Fruit fly (Drosophila melanogaster): Measurements from ENCODE around the gene alpha-Man-IIa.

alpha-Man-IIa gene

dm6 chr3R:9456373-9456772 lies 44.0 kb downstream of the alpha-Man-IIa start, which contains the start of gene GstZ1 (continued):
- TF ChIP-seq phol (tag; optimal IDR thresholded peaks at IDR 0.05): no peak
- no peak for TF ChIP-seq CG15601 (tag; optimal IDR thresholded peaks at IDR 0.05)
- no peak for TF ChIP-seq stc (GFP tag; IDR thresholded peaks at IDR 0.05)
- TF ChIP-seq CG10654 (GFP tag; optimal IDR thresholded peaks at IDR 0.05): no peak
- TF ChIP-seq caup (GFP tag; optimal IDR thresholded peaks at IDR 0.05; ENCODE audit: severe bottlenecking): no peak
- no peak for TF ChIP-seq scrt (GFP tag; optimal IDR thresholded peaks at IDR 0.05)
- TF ChIP-seq CG15479 (GFP tag; optimal IDR thresholded peaks at IDR 0.05): no peak
- TF ChIP-seq zfh1 (GFP tag; IDR thresholded peaks at IDR 0.05): no peak
- TF ChIP-seq CG16779 (GFP tag; IDR thresholded peaks at IDR 0.05): no peak
- TF ChIP-seq Spps (tag; optimal IDR thresholded peaks at IDR 0.05): no peak
- no peak for TF ChIP-seq CG14860 (GFP tag; IDR thresholded peaks at IDR 0.05; ENCODE audit: partially characterized antibody)
- TF ChIP-seq CG11093 (GFP tag; IDR thresholded peaks at IDR 0.05): no peak
- TF ChIP-seq CG13424 (tag; optimal IDR thresholded peaks at IDR 0.05): no peak
- TF ChIP-seq CG6254 (GFP tag; optimal IDR thresholded peaks at IDR 0.05): no peak
- no peak for TF ChIP-seq CG2712 (tag; optimal IDR thresholded peaks at IDR 0.05)
- no peak for TF ChIP-seq Atf6 (GFP tag; IDR thresholded peaks at IDR 0.05)
- no peak for TF ChIP-seq CG1647 (GFP tag; optimal IDR thresholded peaks at IDR 0.05)
- TF ChIP-seq gt (GFP tag; IDR thresholded peaks at IDR 0.05): no peak
- TF ChIP-seq CG15514 (GFP tag; optimal IDR thresholded peaks at IDR 0.05): no peak
- TF ChIP-seq CG1603 (tag; optimal IDR thresholded peaks at IDR 0.05): no peak
- no peak for TF ChIP-seq bab2 (GFP tag; optimal IDR thresholded peaks at IDR 0.05)
- TF ChIP-seq org-1 (GFP tag; optimal IDR thresholded peaks at IDR 0.05): no peak
- TF ChIP-seq CG8944 (GFP tag; optimal IDR thresholded peaks at IDR 0.05): no peak
- no peak for TF ChIP-seq CG15696 (tag; optimal IDR thresholded peaks at IDR 0.05)
- TF ChIP-seq HLH54F (GFP tag; optimal IDR thresholded peaks at IDR 0.05): no peak
- no peak for TF ChIP-seq usp (GFP tag; optimal IDR thresholded peaks at IDR 0.05)
- TF ChIP-seq CG14710 (tag; optimal IDR thresholded peaks at IDR 0.05): no peak
- TF ChIP-seq Camta (GFP tag; optimal IDR thresholded peaks at IDR 0.05): no peak
- no peak for TF ChIP-seq gro (GFP tag; optimal IDR thresholded peaks at IDR 0.05)
- peak; percentile 18 for TF ChIP-seq CG10147 (GFP tag; optimal IDR thresholded peaks at IDR 0.05)
- no peak for TF ChIP-seq oc (tag; optimal IDR thresholded peaks at IDR 0.05)
- no peak for TF ChIP-seq CG7786 (GFP tag; optimal IDR thresholded peaks at IDR 0.05)
- TF ChIP-seq CG11456 (GFP tag; IDR thresholded peaks at IDR 0.05): no peak
- TF ChIP-seq z (GFP tag; IDR thresholded peaks at IDR 0.05): no peak
- no peak for TF ChIP-seq cas (GFP tag; IDR thresholded peaks at IDR 0.05)
- no peak for TF ChIP-seq lilli (GFP tag; optimal IDR thresholded peaks at IDR 0.05)
- no peak for TF ChIP-seq Meics (GFP tag; optimal IDR thresholded peaks at IDR 0.05)
- TF ChIP-seq CG31388 (GFP tag; optimal IDR thresholded peaks at IDR 0.05): no peak
- no peak for TF ChIP-seq Sox100B (GFP tag; optimal IDR thresholded peaks at IDR 0.05)
- no peak for TF ChIP-seq pho (GFP tag; optimal IDR thresholded peaks at IDR 0.05)
- no peak for TF ChIP-seq Deaf1 (tag; optimal IDR thresholded peaks at IDR 0.05)
- peak in 1 of 2 experiments; percentile 21 for TF ChIP-seq Pdp1 (GFP tag; optimal IDR thresholded peaks at IDR 0.05)
- no peak for TF ChIP-seq CG16815 (GFP tag; optimal IDR thresholded peaks at IDR 0.05)
- no peak for TF ChIP-seq CG18476 (GFP tag; optimal IDR thresholded peaks at IDR 0.05)
- TF ChIP-seq CG2129 (GFP tag; IDR thresholded peaks at IDR 0.05; ENCODE audit: partially characterized antibody): peak; percentile 38; the same call in 1 of the 2 replicates
- no peak for TF ChIP-seq slbo (GFP tag; IDR thresholded peaks at IDR 0.05)
- TF ChIP-seq Sin3A (optimal IDR thresholded peaks at IDR 0.05): no peak
- TF ChIP-seq CG9817 (tag; optimal IDR thresholded peaks at IDR 0.05): no peak
- TF ChIP-seq CG8388 (GFP tag; optimal IDR thresholded peaks at IDR 0.05): no peak
- no peak for TF ChIP-seq CG4730 (GFP tag; IDR thresholded peaks at IDR 0.05)
- TF ChIP-seq Ptx1 (GFP tag; IDR thresholded peaks at IDR 0.05): no peak
- TF ChIP-seq CG10366 (GFP tag; IDR thresholded peaks at IDR 0.05): no peak
